Worm (Caenorhabditis elegans) whole organism, young adult: Measurements from ENCODE around the gene C02F5.12.
A peak's percentile ranks its signal among the peaks of the same experiment; 100 is the strongest.

ENCODE experiments used
- B0019.2 ChIP-seq: fragments of 200-800 bp; sonication (Bioruptor generic); conservative IDR thresholded peaks from 2 replicates; pipeline ENCODE4 v1.3.6; 2022; ENCODE audit warnings: missing genetic modification reagents, missing genetic modification characterization, missing compliant biosample characterization
- B0261.1 ChIP-seq: sonication (generic microtip); optimal IDR thresholded peaks from 2 replicates; lab custom pipeline; 2016; ENCODE audit warnings: mild to moderate bottlenecking, missing genetic modification characterization, moderate library complexity, missing compliant biosample characterization
- C06A6.2 ChIP-seq: fragments of 200-800 bp; sonication (Bioruptor generic); conservative IDR thresholded peaks from 2 replicates; pipeline ENCODE4 v1.3.6; 2022; ENCODE audit warnings: missing genetic modification characterization, missing compliant biosample characterization
- D2030.7 ChIP-seq: fragments of 200-800 bp; sonication (Bioruptor generic); IDR thresholded peaks from 2 replicates; pipeline ENCODE4 v1.3.6; 2022; ENCODE audit warnings: missing genetic modification reagents, missing genetic modification characterization, missing compliant biosample characterization
- F23B12.7 ChIP-seq: sonication (generic microtip); optimal IDR thresholded peaks from 2 replicates; lab custom pipeline; 2017; ENCODE audit warnings: missing genetic modification characterization, mild to moderate bottlenecking, missing compliant biosample characterization, antibody characterized with exemption, moderate library complexity; ENCODE audit not compliant: insufficient read depth
- F33H1.4 ChIP-seq: fragments of 200-800 bp; sonication (Bioruptor generic); IDR thresholded peaks from 2 replicates; pipeline ENCODE4 v1.3.6; 2022; ENCODE audit warnings: missing genetic modification reagents, missing genetic modification characterization, missing compliant biosample characterization
- F39B2.1 ChIP-seq: fragments of 200-800 bp; sonication (Bioruptor generic); IDR thresholded peaks from 2 replicates; pipeline ENCODE4 v1.3.6; 2022; ENCODE audit warnings: missing genetic modification reagents, missing genetic modification characterization, missing compliant biosample characterization
- K11D2.4 ChIP-seq: fragments of 200-800 bp; sonication (Bioruptor generic); IDR thresholded peaks from 2 replicates; pipeline ENCODE4 v1.3.6; 2022; ENCODE audit warnings: missing genetic modification reagents, missing genetic modification characterization, missing compliant biosample characterization
- K12H6.12 ChIP-seq: fragments of 200-800 bp; sonication (Bioruptor generic); optimal IDR thresholded peaks from 2 replicates; lab custom pipeline; 2018; ENCODE audit warnings: mild to moderate bottlenecking, missing genetic modification characterization, missing compliant biosample characterization
- Y56A3A.18 ChIP-seq: fragments of 200-800 bp; sonication (Bioruptor generic); IDR thresholded peaks from 2 replicates; pipeline ENCODE4 v1.3.6; 2022; ENCODE audit warnings: missing genetic modification reagents, missing genetic modification characterization, missing compliant biosample characterization
- aptf-2 ChIP-seq: fragments of 200-800 bp; sonication (Bioruptor generic); conservative IDR thresholded peaks from 2 replicates; pipeline ENCODE4 v1.3.6; 2022; ENCODE audit warnings: missing genetic modification reagents, missing genetic modification characterization, missing compliant biosample characterization
- attf-3 ChIP-seq: fragments of 200-800 bp; sonication (Bioruptor generic); conservative IDR thresholded peaks from 2 replicates; pipeline ENCODE4 v1.3.6; 2022; ENCODE audit warnings: missing genetic modification reagents, missing genetic modification characterization, missing compliant biosample characterization
- attf-5 ChIP-seq: fragments of 200-800 bp; sonication (Bioruptor generic); optimal IDR thresholded peaks from 2 replicates; lab custom pipeline; 2018; ENCODE audit warnings: mild to moderate bottlenecking, missing genetic modification characterization, missing compliant biosample characterization
- ccch-3 ChIP-seq: fragments of 200-800 bp; sonication (Bioruptor generic); optimal IDR thresholded peaks from 2 replicates; lab custom pipeline; 2018; ENCODE audit warnings: mild to moderate bottlenecking, missing genetic modification characterization, missing compliant biosample characterization
- cebp-2 ChIP-seq: fragments of 200-800 bp; sonication (Bioruptor generic); IDR thresholded peaks from 2 replicates; pipeline ENCODE4 v1.3.6; 2022; ENCODE audit warnings: missing genetic modification characterization, missing compliant biosample characterization
- ceh-100 ChIP-seq: fragments of 200-800 bp; sonication (Bioruptor generic); IDR thresholded peaks from 2 replicates; pipeline ENCODE4 v1.3.6; 2022; ENCODE audit warnings: missing genetic modification reagents, missing genetic modification characterization, missing compliant biosample characterization
- chd-7 ChIP-seq: sonication (generic microtip); optimal IDR thresholded peaks from 2 replicates; lab custom pipeline; 2016; ENCODE audit warnings: mild to moderate bottlenecking, missing genetic modification characterization, moderate library complexity, missing compliant biosample characterization
- dox-1 ChIP-seq: fragments of 200-800 bp; sonication (Bioruptor generic); IDR thresholded peaks from 2 replicates; pipeline ENCODE4 v1.3.6; 2022; ENCODE audit warnings: missing genetic modification reagents, missing genetic modification characterization, missing compliant biosample characterization
- dpl-1 ChIP-seq: fragments of 150-350 bp; optimal IDR thresholded peaks from 2 replicates; lab custom pipeline; 2014; ENCODE audit warnings: missing biosample characterization, missing genetic modification reagents, missing genetic modification characterization
- egl-18 ChIP-seq: fragments of 200-800 bp; sonication (Bioruptor generic); IDR thresholded peaks from 2 replicates; pipeline ENCODE4 v1.3.6; 2022; ENCODE audit warnings: missing genetic modification reagents, missing genetic modification characterization, missing compliant biosample characterization
- egrh-3 ChIP-seq: fragments of 200-800 bp; sonication (Bioruptor generic); IDR thresholded peaks from 2 replicates; pipeline ENCODE4 v1.3.6; 2022; ENCODE audit warnings: missing genetic modification reagents, missing genetic modification characterization, missing compliant biosample characterization
- ekl-4 ChIP-seq: fragments of 200-800 bp; sonication (Bioruptor generic); IDR thresholded peaks from 2 replicates; pipeline ENCODE4 v1.3.6; 2022; ENCODE audit warnings: missing genetic modification reagents, missing genetic modification characterization, missing compliant biosample characterization
- fkh-3 ChIP-seq: sonication (generic microtip); optimal IDR thresholded peaks from 2 replicates; lab custom pipeline; 2016; ENCODE audit warnings: mild to moderate bottlenecking, missing genetic modification characterization, missing compliant biosample characterization
- him-1 ChIP-seq: sonication (generic microtip); optimal IDR thresholded peaks from 2 replicates; lab custom pipeline; 2016; ENCODE audit warnings: missing genotype, missing genetic modification reagents, missing genetic modification characterization, missing compliant biosample characterization
- lsl-1 ChIP-seq: fragments of 200-800 bp; sonication (Bioruptor generic); optimal IDR thresholded peaks from 2 replicates; lab custom pipeline; 2018; ENCODE audit warnings: mild to moderate bottlenecking, missing genetic modification characterization, moderate library complexity, missing compliant biosample characterization
- mes-4 ChIP-seq: sonication (generic microtip); optimal IDR thresholded peaks from 2 replicates; lab custom pipeline; 2016; ENCODE audit warnings: missing genotype, missing genetic modification characterization, missing compliant biosample characterization
- nhr-179 ChIP-seq: sonication (generic microtip); optimal IDR thresholded peaks from 2 replicates; lab custom pipeline; 2016; ENCODE audit warnings: mild to moderate bottlenecking, missing genetic modification characterization, missing compliant biosample characterization
- nhr-27 ChIP-seq: fragments of 200-800 bp; sonication (Bioruptor generic); optimal IDR thresholded peaks from 2 replicates; lab custom pipeline; 2018; ENCODE audit warnings: mild to moderate bottlenecking, missing genetic modification characterization, moderate library complexity, missing compliant biosample characterization
- nhr-80 ChIP-seq: sonication (generic microtip); optimal IDR thresholded peaks from 2 replicates; lab custom pipeline; 2016; ENCODE audit warnings: missing genetic modification characterization, missing compliant biosample characterization
- pbrm-1 ChIP-seq: fragments of 200-800 bp; sonication (Bioruptor generic); IDR thresholded peaks from 2 replicates; pipeline ENCODE4 v1.3.6; 2022; ENCODE audit warnings: missing genetic modification reagents, missing genetic modification characterization, missing compliant biosample characterization
- rec-8 ChIP-seq, 2 experiments: sonication (generic microtip); optimal IDR thresholded peaks; 2 replicates each; lab custom pipeline; 2016; ENCODE audit warnings: mild to moderate bottlenecking in 2 of 2, missing genetic modification characterization in 2 of 2, missing genetic modification reagents in 2 of 2, missing genotype in 2 of 2, missing biosample characterization in 1 of 2, missing compliant biosample characterization in 1 of 2, moderate library complexity in 1 of 2
- rpc-1 ChIP-seq, 2 experiments: fragments of 150-350 bp in 1 of 2; sonication (generic microtip) in 1 of 2; optimal IDR thresholded peaks; 2 replicates each; lab custom pipeline; 2014 to 2018; ENCODE audit warnings: missing biosample characterization in 1 of 2, missing genetic modification characterization in 1 of 2, missing genetic modification reagents in 1 of 2, missing genotype in 1 of 2
- snpc-1.1 ChIP-seq: sonication (generic microtip); optimal IDR thresholded peaks from 2 replicates; lab custom pipeline; 2017; ENCODE audit warnings: missing genetic modification characterization, mild to moderate bottlenecking, missing compliant biosample characterization, antibody characterized with exemption, moderate library complexity, missing genotype, missing genetic modification reagents; ENCODE audit not compliant: insufficient read depth
- snpc-4 ChIP-seq, 5 experiments: fragments of 150-350 bp in 1 of 5; sonication (generic microtip) in 4 of 5; optimal IDR thresholded peaks; 2 replicates each; lab custom pipeline; 2014 to 2018; ENCODE audit warnings: missing genetic modification characterization in 5 of 5, missing biosample characterization in 3 of 5, antibody characterized with exemption in 2 of 5, mild to moderate bottlenecking in 2 of 5, missing compliant biosample characterization in 2 of 5, missing genotype in 2 of 5, moderate library complexity in 2 of 5, missing genetic modification reagents in 1 of 5
- tlf-1 ChIP-seq: fragments of 200-800 bp; sonication (Bioruptor generic); optimal IDR thresholded peaks from 2 replicates; lab custom pipeline; 2018; ENCODE audit warnings: mild to moderate bottlenecking, missing genetic modification characterization, missing compliant biosample characterization
- unc-62 ChIP-seq: fragments of 150-350 bp; optimal IDR thresholded peaks from 2 replicates; lab custom pipeline; 2014; ENCODE audit warnings: missing biosample characterization, missing genetic modification reagents, missing genetic modification characterization
- zim-3 ChIP-seq: sonication (generic microtip); optimal IDR thresholded peaks from 2 replicates; lab custom pipeline; 2017; ENCODE audit warnings: mild to moderate bottlenecking, missing genetic modification characterization, moderate library complexity, missing compliant biosample characterization
- ztf-22 ChIP-seq: fragments of 200-800 bp; sonication (Bioruptor generic); optimal IDR thresholded peaks from 2 replicates; lab custom pipeline; 2018; ENCODE audit warnings: mild to moderate bottlenecking, missing genetic modification characterization, moderate library complexity, missing compliant biosample characterization
- ztf-26 ChIP-seq: sonication (generic microtip); optimal IDR thresholded peaks from 2 replicates; lab custom pipeline; 2017; ENCODE audit warnings: missing genetic modification characterization, missing compliant biosample characterization

The C02F5.12 gene

DNA sequence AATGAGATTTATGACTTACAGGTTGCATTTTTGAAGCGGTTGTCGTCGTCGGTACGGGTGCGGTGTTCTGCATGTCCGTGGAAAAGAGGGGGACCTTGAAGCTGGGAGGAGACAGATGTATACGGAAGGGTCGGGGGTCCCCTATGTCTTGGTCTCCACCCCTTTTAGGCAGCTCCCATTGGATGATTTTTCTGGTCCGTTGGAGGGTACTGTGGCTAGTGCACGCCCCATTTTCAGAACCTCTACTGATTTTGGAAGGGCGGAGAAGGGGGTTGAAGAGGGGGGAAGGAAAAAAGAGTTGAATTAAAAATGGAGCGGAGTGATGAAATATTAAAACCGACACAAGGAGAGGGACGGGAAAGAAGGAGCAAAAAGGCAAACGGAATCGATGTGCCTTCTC is 26.6 kb downstream of the C02F5.12 start, which contains the start of gene unc-86:
Gene unc-86 (minus strand): TSS at position 113 of the 400 bp plus-strand sequence.
- TF ChIP-seq nhr-80 (tag; lab: Kevin White, UChicago) (no peak), cebp-2 (GFP tag; lab: Robert Waterston, UW) (no peak), rec-8 (tag; optimal IDR thresholded peaks at IDR 0.05; lab: Kevin White, UChicago) (no peak), ztf-22 (GFP tag; lab: Kevin White, UChicago) (no peak), F23B12.7 (no peak), ccch-3 (GFP tag; lab: Kevin White, UChicago) (no peak), F33H1.4 (no peak), ekl-4 (GFP tag; lab: Robert Waterston, UW) (no peak; the same call in 1 of the 2 replicates), dpl-1 (GFP tag; lab: Kevin White, UChicago) (no peak), D2030.7 (GFP tag; lab: Robert Waterston, UW) (no peak), attf-5 (GFP tag; lab: Kevin White, UChicago) (no peak), B0261.1 (tag; lab: Kevin White, UChicago) (no peak), Y56A3A.18 (GFP tag; lab: Robert Waterston, UW) (no peak), zim-3 (no peak)
- TF ChIP-seq, all 124 proteins: peak for 0

- TF ChIP-seq rpc-1 (optimal IDR thresholded peaks at IDR 0.05; lab: Kevin White, UChicago) (no peak), rpc-1 (tag; optimal IDR thresholded peaks at IDR 0.05; lab: Kevin White, UChicago) (no peak)
Measured at ce11 chrIII:8211562-8211961, 31.3 kb downstream of the C02F5.12 start.

- TF ChIP-seq Y56A3A.18 (GFP tag; lab: Robert Waterston, UW) = no peak
- no peak for TF ChIP-seq nhr-27 (tag; lab: Kevin White, UChicago)
- no peak for TF ChIP-seq fkh-3 (tag; lab: Kevin White, UChicago)
- TF ChIP-seq him-1 (tag; lab: Kevin White, UChicago) = no peak
- no peak for TF ChIP-seq F23B12.7
- no peak for TF ChIP-seq tlf-1 (GFP tag; lab: Kevin White, UChicago)
- no peak for TF ChIP-seq B0019.2 (GFP tag; lab: Robert Waterston, UW)
- no peak for TF ChIP-seq ceh-100 (GFP tag; lab: Robert Waterston, UW)
- TF ChIP-seq, all 124 proteins: peak for 0
Measured at ce11 chrIII:8209775-8210174, 33.1 kb downstream of the C02F5.12 start, which contains the start of gene C30A5.10. Gene C30A5.10, minus strand, starts transcription at chrIII:8209875.

- no peak for TF ChIP-seq nhr-80 (tag; lab: Kevin White, UChicago)
- no peak for TF ChIP-seq zim-3
- no peak for TF ChIP-seq dox-1 (GFP tag; lab: Robert Waterston, UW)
- no peak for TF ChIP-seq ceh-100 (GFP tag; lab: Robert Waterston, UW)
- no peak for TF ChIP-seq snpc-1.1
Measured at ce11 chrIII:8202754-8203153, 40.1 kb downstream of the C02F5.12 start, which contains the start of gene snb-5. Gene snb-5, plus strand, starts transcription at chrIII:8203054.

- TF ChIP-seq pbrm-1 (no peak), K12H6.12 (tag; lab: Kevin White, UChicago) (peak; percentile 65)
Measured at ce11 chrIII:8201760-8202159, 41.1 kb downstream of the C02F5.12 start.

ce11 chrIII:8201117-8201516 is 41.7 kb downstream of the C02F5.12 start, which contains the start of gene unc-36:
Gene unc-36, minus strand, starts transcription at chrIII:8201217.
- TF ChIP-seq him-1 (tag; lab: Kevin White, UChicago) = no peak
- TF ChIP-seq mes-4 = no peak
- TF ChIP-seq unc-62 (GFP tag; lab: Kevin White, UChicago) = no peak
- no peak for TF ChIP-seq egrh-3 (GFP tag; lab: Robert Waterston, UW)
- no peak for TF ChIP-seq lsl-1
- TF ChIP-seq F39B2.1 (GFP tag; lab: Robert Waterston, UW) = no peak
- no peak for TF ChIP-seq C06A6.2 (GFP tag; lab: Robert Waterston, UW)
- no peak for TF ChIP-seq snpc-4 (GFP tag; optimal IDR thresholded peaks at IDR 0.05; lab: Kevin White, UChicago)
- no peak for TF ChIP-seq snpc-4 (tag; optimal IDR thresholded peaks at IDR 0.05; lab: Kevin White, UChicago)
- no peak for TF ChIP-seq attf-3 (GFP tag; lab: Robert Waterston, UW)
- TF ChIP-seq ztf-26 (tag; lab: Kevin White, UChicago) = no peak
- no peak for TF ChIP-seq egl-18 (GFP tag; lab: Robert Waterston, UW)
- no peak for TF ChIP-seq aptf-2 (GFP tag; lab: Robert Waterston, UW)
- no peak for TF ChIP-seq nhr-179 (tag; lab: Kevin White, UChicago)
- TF ChIP-seq K11D2.4 (GFP tag; lab: Robert Waterston, UW) = no peak
- no peak for TF ChIP-seq chd-7
